Worm (Caenorhabditis elegans) whole organism, L4/young adult: ENCODE results near the gene eif-3.D.

ENCODE experiments used
- W03F9.2 ChIP-seq: fragments of 150-350 bp; optimal IDR thresholded peaks from 2 replicates; lab custom pipeline; 2014; ENCODE audit warnings: missing biosample characterization, missing genetic modification characterization
- dao-5 ChIP-seq: sonication (generic microtip); optimal IDR thresholded peaks from 2 replicates; lab custom pipeline; 2016; ENCODE audit warnings: missing genotype, missing genetic modification characterization, moderate library complexity, missing compliant biosample characterization
- him-1 ChIP-seq: sonication (generic microtip); optimal IDR thresholded peaks from 2 replicates; lab custom pipeline; 2016; ENCODE audit warnings: missing genotype, missing genetic modification reagents, missing genetic modification characterization, missing compliant biosample characterization

DNA sequence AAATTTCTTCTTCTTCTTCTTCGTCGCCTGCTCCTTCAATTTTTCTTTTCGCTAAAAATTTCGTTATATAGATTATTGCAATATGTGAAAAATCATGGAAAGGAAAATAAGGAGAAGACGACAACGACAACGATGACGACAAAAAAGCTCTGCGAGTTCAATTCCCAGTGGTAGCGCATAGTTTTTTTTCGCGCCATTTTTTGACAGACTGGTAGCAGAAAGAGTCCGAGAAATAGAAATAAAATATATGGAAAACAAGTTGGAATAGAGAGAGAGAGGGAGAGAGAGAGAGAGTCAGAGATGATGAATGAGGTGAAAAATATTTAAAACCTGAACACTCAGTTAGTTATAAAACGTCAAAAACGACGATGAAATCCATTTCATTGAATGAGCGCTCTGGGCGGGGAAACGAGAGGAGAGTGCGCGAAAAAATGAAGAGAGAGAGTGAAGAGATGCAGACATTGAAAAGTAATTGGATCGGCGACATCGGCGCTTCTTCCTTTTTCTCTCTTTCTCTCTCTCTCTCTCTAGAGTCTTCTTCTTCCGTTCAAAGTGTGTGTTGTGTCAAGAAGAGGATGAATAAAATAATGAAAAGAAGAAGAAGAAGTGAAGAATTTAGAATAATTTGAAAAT, 10.6 kb upstream of the eif-3.D start, which contains the start of gene pde-2:
- TF ChIP-seq him-1 (tag; lab: Kevin White, UChicago) (peak; percentile 51), dao-5 (tag; lab: Kevin White, UChicago) (no peak), W03F9.2 (tag; lab: Kevin White, UChicago) (peak; percentile 55)
